Worm (Caenorhabditis elegans) whole organism, L3 larva: Measurements from ENCODE around the gene C34F11.5.
A peak's percentile ranks its signal among the peaks of the same experiment; 100 is the strongest.

Experiments used
- ama-1 ChIP-seq: fragments of 150-350 bp; optimal IDR thresholded peaks from 2 replicates; lab custom pipeline; 2018
- ceh-16 ChIP-seq: sonication (generic microtip); optimal IDR thresholded peaks from 2 replicates; lab custom pipeline; 2017; ENCODE audit warnings: missing biosample characterization, missing genetic modification characterization
- ceh-28 ChIP-seq: fragments of 150-350 bp; optimal IDR thresholded peaks from 2 replicates; lab custom pipeline; 2014; ENCODE audit warnings: missing biosample characterization, missing genetic modification reagents, missing genetic modification characterization
- egl-27 ChIP-seq: sonication (generic microtip); optimal IDR thresholded peaks from 4 replicates; lab custom pipeline; 2017; ENCODE audit warnings: missing biosample characterization, missing genetic modification reagents, missing genetic modification characterization
- egl-5 ChIP-seq: fragments of 150-350 bp; optimal IDR thresholded peaks from 2 replicates; lab custom pipeline; 2017; ENCODE audit warnings: missing biosample characterization, missing genetic modification reagents, missing genetic modification characterization, inconsistent platforms
- elt-1 ChIP-seq: fragments of 150-350 bp; optimal IDR thresholded peaks from 2 replicates; lab custom pipeline; 2014; ENCODE audit warnings: missing biosample characterization, missing genetic modification characterization
- elt-2 ChIP-seq: sonication (generic microtip); optimal IDR thresholded peaks from 2 replicates; lab custom pipeline; 2016; ENCODE audit warnings: missing genetic modification reagents, mild to moderate bottlenecking, missing genetic modification characterization, missing compliant biosample characterization
- elt-3 ChIP-seq, 3 experiments: fragments of 150-350 bp in 1 of 3; sonication (generic microtip) in 2 of 3; optimal IDR thresholded peaks; 2 replicates in 2 of 3; 4 replicates in 1 of 3; lab custom pipeline; 2014 to 2017; ENCODE audit warnings: missing biosample characterization in 3 of 3, missing genetic modification characterization in 3 of 3
- fkh-10 ChIP-seq: sonication (generic microtip); optimal IDR thresholded peaks from 2 replicates; lab custom pipeline; 2017; ENCODE audit warnings: missing biosample characterization, missing genetic modification reagents, missing genetic modification characterization
- fkh-2 ChIP-seq: fragments of 150-350 bp; optimal IDR thresholded peaks from 2 replicates; lab custom pipeline; 2014; ENCODE audit warnings: missing biosample characterization, missing genetic modification reagents, missing genetic modification characterization
- fos-1 ChIP-seq: fragments of 150-350 bp; optimal IDR thresholded peaks from 2 replicates; lab custom pipeline; 2014; ENCODE audit warnings: missing biosample characterization, missing genetic modification characterization
- hmg-11 ChIP-seq: sonication (generic microtip); optimal IDR thresholded peaks from 2 replicates; lab custom pipeline; 2016; ENCODE audit warnings: missing genetic modification characterization, missing compliant biosample characterization
- jun-1 ChIP-seq: fragments of 150-350 bp; optimal IDR thresholded peaks from 2 replicates; lab custom pipeline; 2014; ENCODE audit warnings: missing biosample characterization, missing genetic modification reagents, missing genetic modification characterization
- lin-15B ChIP-seq: fragments of 150-350 bp; optimal IDR thresholded peaks from 2 replicates; lab custom pipeline; 2014; ENCODE audit warnings: missing biosample characterization, missing genetic modification characterization
- lin-39 ChIP-seq: fragments of 150-350 bp; optimal IDR thresholded peaks from 2 replicates; lab custom pipeline; 2018; ENCODE audit warnings: missing biosample characterization, missing genetic modification reagents, missing genetic modification characterization
- lsy-12 ChIP-seq: sonication (generic microtip); optimal IDR thresholded peaks from 2 replicates; lab custom pipeline; 2016; ENCODE audit warnings: mild to moderate bottlenecking, missing genetic modification characterization, missing compliant biosample characterization
- mml-1 ChIP-seq: fragments of 150-350 bp; sonication (generic microtip); optimal IDR thresholded peaks from 3 replicates; lab custom pipeline; 2014; ENCODE audit warnings: missing biosample characterization, missing genetic modification characterization
- nfya-1 ChIP-seq: sonication (generic microtip); optimal IDR thresholded peaks from 2 replicates; lab custom pipeline; 2017; ENCODE audit warnings: missing genetic modification characterization, mild to moderate bottlenecking, missing compliant biosample characterization, antibody characterized with exemption, moderate library complexity; ENCODE audit not compliant: insufficient read depth
- nhr-23 ChIP-seq: fragments of 150-350 bp; optimal IDR thresholded peaks from 2 replicates; lab custom pipeline; 2014; ENCODE audit warnings: missing biosample characterization, missing genetic modification reagents, missing genetic modification characterization
- nhr-237 ChIP-seq: fragments of 150-350 bp; optimal IDR thresholded peaks from 2 replicates; lab custom pipeline; 2014; ENCODE audit warnings: missing biosample characterization, missing genetic modification characterization
- nhr-28 ChIP-seq: fragments of 150-350 bp; optimal IDR thresholded peaks from 2 replicates; lab custom pipeline; 2014; ENCODE audit warnings: missing biosample characterization, missing genetic modification characterization
- nhr-43 ChIP-seq: sonication (generic microtip); optimal IDR thresholded peaks from 2 replicates; lab custom pipeline; 2016; ENCODE audit warnings: mild to moderate bottlenecking, missing genetic modification characterization, missing compliant biosample characterization; ENCODE audit not compliant: poor library complexity, severe bottlenecking
- pha-4 ChIP-seq: fragments of 150-350 bp; optimal IDR thresholded peaks from 2 replicates; lab custom pipeline; 2014; ENCODE audit warnings: missing biosample characterization, missing genetic modification reagents, missing genetic modification characterization
- pqm-1 ChIP-seq: fragments of 150-350 bp; optimal IDR thresholded peaks from 2 replicates; lab custom pipeline; 2017; ENCODE audit warnings: missing biosample characterization, missing genetic modification characterization, inconsistent platforms
- sea-2 ChIP-seq: fragments of 150-350 bp; sonication (generic microtip); optimal IDR thresholded peaks from 4 replicates; lab custom pipeline; 2014; ENCODE audit warnings: missing biosample characterization, missing genetic modification reagents, missing genetic modification characterization
- skn-1 ChIP-seq: fragments of 150-350 bp; optimal IDR thresholded peaks from 2 replicates; lab custom pipeline; 2014; ENCODE audit warnings: missing biosample characterization, missing genetic modification characterization
- snpc-4 ChIP-seq: fragments of 150-350 bp; optimal IDR thresholded peaks from 2 replicates; lab custom pipeline; 2014; ENCODE audit warnings: missing biosample characterization, missing genetic modification characterization
- unc-39 ChIP-seq: sonication (generic microtip); optimal IDR thresholded peaks from 4 replicates; lab custom pipeline; 2017; ENCODE audit warnings: missing biosample characterization, missing genetic modification characterization
- ztf-11 ChIP-seq: fragments of 150-350 bp; optimal IDR thresholded peaks from 2 replicates; lab custom pipeline; 2014; ENCODE audit warnings: missing biosample characterization, missing genetic modification characterization

C34F11.5 gene

DNA sequence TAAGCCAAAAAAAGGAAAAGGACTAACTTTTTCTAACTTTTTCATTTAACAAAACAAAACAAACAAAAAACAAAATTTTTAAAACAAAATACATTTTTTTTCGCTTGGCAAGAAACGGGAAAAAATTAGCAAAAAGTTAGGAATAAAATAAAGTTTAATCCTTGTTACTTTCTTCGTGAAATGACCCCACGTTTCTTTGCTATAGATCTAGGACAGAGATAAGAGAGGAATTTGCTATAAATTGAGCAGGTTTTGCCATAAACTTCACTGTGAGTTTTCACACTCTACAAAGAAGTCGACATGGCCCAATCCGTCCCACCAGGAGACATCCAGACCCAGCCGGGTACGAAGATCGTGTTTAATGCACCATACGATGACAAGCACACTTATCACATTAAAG is 3.9 kb downstream of the C34F11.5 start, which contains the start of gene msp-50:
msp-50 (plus strand) TSS at position 301 of the 400 bp plus-strand sequence.
- TF ChIP-seq nhr-43, result no peak
- no peak for TF ChIP-seq fos-1
- TF ChIP-seq unc-39 (tag; lab: Kevin White, UChicago), result no peak
- TF ChIP-seq ceh-16 (tag; lab: Kevin White, UChicago), result no peak
- no peak for TF ChIP-seq lsy-12
- no peak for TF ChIP-seq fkh-2
- TF ChIP-seq nhr-237 (tag; lab: Kevin White, UChicago), result no peak
- no peak for TF ChIP-seq sea-2 (GFP tag; lab: Kevin White, UChicago)

ce11 chrII:5200205-5200604 is 4.6 kb downstream of the C34F11.5 start:
- peak; percentile 6 for TF ChIP-seq nfya-1 (tag; lab: Kevin White, UChicago)
- TF ChIP-seq snpc-4, result peak; percentile 78
- peak; percentile 40 for TF ChIP-seq elt-2 (tag; lab: Kevin White, UChicago)
- TF ChIP-seq, all 47 proteins: peak for 3; not testable (repeated sequence) for 44

DNA sequence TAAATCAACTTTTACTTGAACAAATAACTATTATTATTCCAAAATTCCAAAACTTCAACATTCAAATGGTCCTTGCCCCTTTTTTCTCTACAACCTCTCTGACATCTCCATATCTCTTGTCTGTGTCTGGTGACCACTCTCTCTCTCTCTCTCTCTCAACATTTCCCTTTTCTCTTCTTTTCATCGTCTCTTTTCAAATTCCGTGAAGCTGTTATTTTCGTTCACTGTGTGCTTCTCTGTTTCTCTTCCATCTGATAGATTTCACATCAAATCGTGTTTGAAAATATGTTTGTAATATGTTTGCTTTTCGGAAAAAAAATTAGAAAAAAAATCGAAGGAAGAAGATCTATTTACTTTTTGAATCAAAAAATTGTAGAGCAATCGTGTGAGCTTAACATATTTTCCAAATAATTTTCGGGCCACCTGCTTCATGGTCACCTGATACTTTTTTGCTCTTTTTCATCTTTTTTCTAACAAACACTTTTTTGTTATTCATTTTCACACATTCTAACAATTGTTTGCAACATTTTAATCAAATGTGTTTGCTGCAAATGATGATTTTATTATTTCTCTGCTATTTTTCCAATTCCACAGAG is 5.5 kb downstream of the C34F11.5 start:
- TF ChIP-seq nfya-1 (tag; lab: Kevin White, UChicago) (peak; percentile 59), egl-5 (tag; lab: Kevin White, UChicago) (peak; percentile 37), elt-1 (tag; lab: Kevin White, UChicago) (peak; percentile 9), ama-1 (lab: Kevin White, UChicago) (peak; percentile 30), nhr-23 (tag; lab: Kevin White, UChicago) (peak; percentile 0), pha-4 (tag; lab: Kevin White, UChicago) (peak; percentile 56), hmg-11 (tag; lab: Kevin White, UChicago) (peak; percentile 3), snpc-4 (peak; percentile 63), lin-15B (tag; lab: Kevin White, UChicago) (no peak), lin-39 (tag; lab: Kevin White, UChicago) (no peak)

DNA sequence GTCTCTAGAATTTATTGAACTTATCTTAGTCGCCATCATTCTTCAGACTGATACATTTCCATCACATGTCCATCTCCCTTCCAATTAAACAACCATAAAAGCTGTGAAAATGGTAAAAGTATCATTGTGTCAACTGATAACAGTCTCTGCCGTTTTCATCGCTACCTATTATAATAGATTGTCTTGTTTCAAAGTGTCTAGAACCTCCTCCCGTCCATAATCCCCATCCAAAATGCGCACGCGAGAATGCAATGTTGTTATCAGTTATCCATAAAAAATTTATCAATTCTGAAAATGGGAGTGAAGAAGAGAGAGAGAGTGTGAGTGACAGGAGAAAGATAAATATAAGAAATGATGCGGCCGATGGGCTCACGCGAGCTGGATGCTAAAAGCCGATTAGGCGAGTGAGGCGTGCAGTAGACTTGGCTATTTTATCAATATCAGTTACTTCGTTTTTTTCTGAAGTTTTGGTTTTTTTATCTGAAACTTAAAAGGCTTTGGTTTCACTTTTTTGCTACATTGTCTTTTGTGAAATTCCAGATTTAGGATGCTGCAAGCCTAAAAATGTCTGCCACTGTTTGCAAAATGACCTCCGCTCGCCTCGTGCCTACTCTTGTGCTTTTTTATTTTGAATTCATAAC is 6.4 kb downstream of the C34F11.5 start:
- peak; percentile 100 for TF ChIP-seq elt-2 (tag; lab: Kevin White, UChicago)
- TF ChIP-seq lin-39 (tag; lab: Kevin White, UChicago), result no peak
- peak; percentile 75 for TF ChIP-seq jun-1 (tag; lab: Kevin White, UChicago)
- TF ChIP-seq mml-1 (tag; lab: Kevin White, UChicago), result no peak
- peak; percentile 49 for TF ChIP-seq ama-1 (lab: Kevin White, UChicago)
- peak; percentile 33 for TF ChIP-seq pha-4 (tag; lab: Kevin White, UChicago)
- TF ChIP-seq nfya-1 (tag; lab: Kevin White, UChicago), result peak; percentile 12
- no peak for TF ChIP-seq ztf-11 (tag; lab: Kevin White, UChicago)
- TF ChIP-seq pqm-1 (tag; lab: Kevin White, UChicago), result peak; percentile 98

- no peak for TF ChIP-seq sea-2 (GFP tag; lab: Kevin White, UChicago)
- TF ChIP-seq pha-4 (tag; lab: Kevin White, UChicago), result peak; percentile 38
- TF ChIP-seq skn-1, result peak; percentile 8
- peak; percentile 95 for TF ChIP-seq elt-2 (tag; lab: Kevin White, UChicago)
- TF ChIP-seq pqm-1 (tag; lab: Kevin White, UChicago), result peak; percentile 68
- no peak for TF ChIP-seq elt-3 (tag; optimal IDR thresholded peaks at IDR 0.05; lab: Kevin White, UChicago)
- peak; percentile 38 for TF ChIP-seq nfya-1 (tag; lab: Kevin White, UChicago)
- no peak for TF ChIP-seq unc-39 (tag; lab: Kevin White, UChicago)
- TF ChIP-seq egl-27 (tag; lab: Kevin White, UChicago), result no peak
- TF ChIP-seq ceh-28 (tag; lab: Kevin White, UChicago), result no peak
- no peak for TF ChIP-seq fos-1
- TF ChIP-seq snpc-4, result no peak
- no peak for TF ChIP-seq ztf-11 (tag; lab: Kevin White, UChicago)
- no peak for TF ChIP-seq fkh-10
These were observed 7.3 kb downstream of the C34F11.5 start, which contains the start of gene ampd-1 for ce11 chrII:5202930-5203329. TSS of gene ampd-1 (plus strand) at chrII:5203322.

ce11 chrII:5205286-5205685 is 9.7 kb downstream of the C34F11.5 start:
- TF ChIP-seq elt-2 (tag; lab: Kevin White, UChicago), result peak; percentile 39
- TF ChIP-seq nhr-28 (tag; lab: Kevin White, UChicago), result no peak
